Worm (Caenorhabditis elegans): ENCODE results near the gene swsn-7.
A peak's percentile ranks its signal among the peaks of the same experiment; 100 is the strongest.

swsn-7 gene

ce11 chrII:8027663-8028062 is at the start of gene swsn-7:
swsn-7 (minus strand) TSS chrII:8027763.
- no peak for TF ChIP-seq lsy-2 (tag; optimal IDR thresholded peaks at IDR 0.05)
- no peak for TF ChIP-seq unc-62 (GFP tag; optimal IDR thresholded peaks at IDR 0.05 in 1 of 2)
- no peak for TF ChIP-seq unc-62 (tag; optimal IDR thresholded peaks at IDR 0.05)
- no peak for TF ChIP-seq ctbp-1 (GFP tag; IDR thresholded peaks at IDR 0.05)
- TF ChIP-seq daf-12 (tag; optimal IDR thresholded peaks at IDR 0.05) = no peak
- no peak for TF ChIP-seq hmg-1.1 (GFP tag; IDR thresholded peaks at IDR 0.05)
- no peak for TF ChIP-seq lin-15B (tag; optimal IDR thresholded peaks at IDR 0.05)
- TF ChIP-seq egl-27 (tag; optimal IDR thresholded peaks at IDR 0.05) = no peak
- no peak for TF ChIP-seq R02D3.7 (tag; optimal IDR thresholded peaks at IDR 0.05)
- TF ChIP-seq ceh-44 (GFP tag; IDR thresholded peaks at IDR 0.05) = no peak
- no peak for TF ChIP-seq F37D6.2 (tag; optimal IDR thresholded peaks at IDR 0.05)
- no peak for TF ChIP-seq tra-1 (GFP tag; IDR thresholded peaks at IDR 0.05)
- TF ChIP-seq nhr-28 (tag; optimal IDR thresholded peaks at IDR 0.05) = no peak
- TF ChIP-seq lin-39 (tag; optimal IDR thresholded peaks at IDR 0.05) = no peak
- TF ChIP-seq lin-13 (GFP tag; optimal IDR thresholded peaks at IDR 0.05) = no peak
- TF ChIP-seq madf-9 (GFP tag; conservative IDR thresholded peaks at IDR 0.05) = no peak
- TF ChIP-seq ceh-62 (tag; optimal IDR thresholded peaks at IDR 0.05) = no peak

ce11 chrII:8075324-8075810 is 47.8 kb upstream of the swsn-7 start, which contains the start of gene K02C4.2:
K02C4.2 (plus strand) TSS chrII:8075760.
- peak; percentile 35 for TF ChIP-seq nhr-77 (tag; optimal IDR thresholded peaks at IDR 0.05)
- TF ChIP-seq Y105C5A.15 (GFP tag; IDR thresholded peaks at IDR 0.05) = 0 out of 2 replicates have a peak, but pooled peaks have one; percentile 56
- TF ChIP-seq arid-1 (GFP tag; conservative IDR thresholded peaks at IDR 0.05) = peak; percentile 82
- no peak for TF ChIP-seq tag-97 (GFP tag; IDR thresholded peaks at IDR 0.05)
- TF ChIP-seq snpc-1.2 (GFP tag; IDR thresholded peaks at IDR 0.05) = no peak
- no peak for TF ChIP-seq mxl-2 (GFP tag; conservative IDR thresholded peaks at IDR 0.05)
- TF ChIP-seq daf-8 (GFP tag; IDR thresholded peaks at IDR 0.05) = no peak
- peak; percentile 67 for TF ChIP-seq T20F7.1 (GFP tag; optimal IDR thresholded peaks at IDR 0.05)
- peak; percentile 72 for TF ChIP-seq sdz-12 (GFP tag; optimal IDR thresholded peaks at IDR 0.05)
- TF ChIP-seq Y48G9A.11 (GFP tag; IDR thresholded peaks at IDR 0.05) = peak; percentile 80; the same call in 1 of the 2 replicates
- TF ChIP-seq lin-15B (tag; optimal IDR thresholded peaks at IDR 0.05) = no peak
- peak; percentile 68; the same call in 1 of the 2 replicates for TF ChIP-seq madf-9 (GFP tag; conservative IDR thresholded peaks at IDR 0.05)
- peak; percentile 45 for TF ChIP-seq F49E8.2 (tag; optimal IDR thresholded peaks at IDR 0.05; ENCODE audit: borderline replicate concordance)
- peak; percentile 77 for TF ChIP-seq ztf-7 (tag; optimal IDR thresholded peaks at IDR 0.05)
- TF ChIP-seq aha-1 (tag) = peak; percentile 95
- peak; percentile 18 for TF ChIP-seq F10B5.3 (tag; optimal IDR thresholded peaks at IDR 0.05)
- TF ChIP-seq snpc-4 (tag; optimal IDR thresholded peaks at IDR 0.05) = peak; percentile 12
- no peak for TF ChIP-seq unc-39 (tag; optimal IDR thresholded peaks at IDR 0.05)
- peak; percentile 88 for TF ChIP-seq hlh-30 (tag; optimal IDR thresholded peaks at IDR 0.05; ENCODE audit: insufficient read depth)
- TF ChIP-seq dmd-8 (GFP tag; IDR thresholded peaks at IDR 0.05) = peak; percentile 93
- TF ChIP-seq dmd-9 (GFP tag; IDR thresholded peaks at IDR 0.05) = no peak
- TF ChIP-seq nhr-28 (tag; optimal IDR thresholded peaks at IDR 0.05) = peak; percentile 54
- TF ChIP-seq spr-1 (tag; optimal IDR thresholded peaks at IDR 0.05) = peak; percentile 73
- TF ChIP-seq nhr-111 (GFP tag; optimal IDR thresholded peaks at IDR 0.05) = peak; percentile 90
- peak; percentile 47 for TF ChIP-seq dpl-1 (GFP tag; optimal IDR thresholded peaks at IDR 0.05)
- peak; percentile 83 for TF ChIP-seq dmd-6 (GFP tag; IDR thresholded peaks at IDR 0.05)
- no peak for TF ChIP-seq Y75B8A.6 (GFP tag; IDR thresholded peaks at IDR 0.05)
- TF ChIP-seq T26A8.4 (GFP tag; IDR thresholded peaks at IDR 0.05) = peak; percentile 84
- TF ChIP-seq mdl-1 (tag; optimal IDR thresholded peaks at IDR 0.05) = no peak
- no peak for TF ChIP-seq nhr-237 (tag; optimal IDR thresholded peaks at IDR 0.05)
- TF ChIP-seq nhr-76 (tag; optimal IDR thresholded peaks at IDR 0.05) = no peak
- TF ChIP-seq lin-1 (GFP tag; IDR thresholded peaks at IDR 0.05) = peak; percentile 42; the same call in 1 of the 2 replicates
- TF ChIP-seq ces-1 (GFP tag; optimal IDR thresholded peaks at IDR 0.05) = no peak
- TF ChIP-seq lin-38 (GFP tag; IDR thresholded peaks at IDR 0.05) = peak; percentile 83
- peak; percentile 85 for TF ChIP-seq F26F4.8 (GFP tag; conservative IDR thresholded peaks at IDR 0.05)
- TF ChIP-seq cey-2 (tag; optimal IDR thresholded peaks at IDR 0.05; ENCODE audit: borderline replicate concordance, insufficient read depth) = no peak
- TF ChIP-seq ceh-28 (tag; optimal IDR thresholded peaks at IDR 0.05) = no peak
